Worm (Caenorhabditis elegans) whole organism, young adult: Measurements from ENCODE around the gene Y64G10A.7.
A peak's percentile ranks its signal among the peaks of the same experiment; 100 is the strongest.
"Not testable (repeated sequence)": the region's sequence is repeated elsewhere in the genome, so short reads cannot be mapped to it uniquely, and the experiment has no call there.

Source experiments
- F22D6.2 ChIP-seq: sonication (generic microtip); optimal IDR thresholded peaks from 2 replicates; lab custom pipeline; 2016; ENCODE audit warnings: mild to moderate bottlenecking, missing genetic modification characterization, missing compliant biosample characterization
- F37B4.10 ChIP-seq: fragments of 200-800 bp; sonication (Bioruptor generic); IDR thresholded peaks from 2 replicates; pipeline ENCODE4 v1.3.6; 2022; ENCODE audit warnings: missing genetic modification characterization, missing compliant biosample characterization
- F52B5.7 ChIP-seq: sonication (generic microtip); optimal IDR thresholded peaks from 2 replicates; lab custom pipeline; 2016; ENCODE audit warnings: mild to moderate bottlenecking, missing genetic modification characterization, missing compliant biosample characterization
- T26A5.8 ChIP-seq: sonication (generic microtip); optimal IDR thresholded peaks from 2 replicates; lab custom pipeline; 2016; ENCODE audit warnings: missing genetic modification characterization, missing compliant biosample characterization
- Y53F4B.3 ChIP-seq: fragments of 200-800 bp; sonication (Bioruptor generic); IDR thresholded peaks from 2 replicates; pipeline ENCODE4 v1.3.6; 2022; ENCODE audit warnings: missing genetic modification reagents, missing genetic modification characterization, missing compliant biosample characterization
- Y56A3A.18 ChIP-seq: fragments of 200-800 bp; sonication (Bioruptor generic); IDR thresholded peaks from 2 replicates; pipeline ENCODE4 v1.3.6; 2022; ENCODE audit warnings: missing genetic modification reagents, missing genetic modification characterization, missing compliant biosample characterization
- Y67H2A.10 ChIP-seq: fragments of 200-800 bp; sonication (Bioruptor generic); conservative IDR thresholded peaks from 2 replicates; pipeline ENCODE4 v1.3.6; 2022; ENCODE audit warnings: missing genetic modification reagents, missing genetic modification characterization, missing compliant biosample characterization
- Y79H2A.3 ChIP-seq: fragments of 200-800 bp; sonication (Bioruptor generic); conservative IDR thresholded peaks from 2 replicates; pipeline ENCODE4 v1.3.6; 2022; ENCODE audit warnings: missing genetic modification reagents, missing genetic modification characterization, missing compliant biosample characterization
- aptf-2 ChIP-seq: fragments of 200-800 bp; sonication (Bioruptor generic); conservative IDR thresholded peaks from 2 replicates; pipeline ENCODE4 v1.3.6; 2022; ENCODE audit warnings: missing genetic modification reagents, missing genetic modification characterization, missing compliant biosample characterization
- attf-5 ChIP-seq: fragments of 200-800 bp; sonication (Bioruptor generic); optimal IDR thresholded peaks from 2 replicates; lab custom pipeline; 2018; ENCODE audit warnings: mild to moderate bottlenecking, missing genetic modification characterization, missing compliant biosample characterization
- attf-6 ChIP-seq: fragments of 200-800 bp; sonication (Bioruptor generic); IDR thresholded peaks from 2 replicates; pipeline ENCODE4 v1.3.6; 2022; ENCODE audit warnings: missing genetic modification reagents, missing genetic modification characterization, missing compliant biosample characterization
- bed-1 ChIP-seq: fragments of 200-800 bp; sonication (Bioruptor generic); IDR thresholded peaks from 2 replicates; pipeline ENCODE4 v1.3.6; 2022; ENCODE audit warnings: missing genetic modification reagents, missing genetic modification characterization, missing compliant biosample characterization
- egl-18 ChIP-seq: fragments of 200-800 bp; sonication (Bioruptor generic); IDR thresholded peaks from 2 replicates; pipeline ENCODE4 v1.3.6; 2022; ENCODE audit warnings: missing genetic modification reagents, missing genetic modification characterization, missing compliant biosample characterization
- egl-44 ChIP-seq: fragments of 200-800 bp; sonication (Bioruptor generic); IDR thresholded peaks from 2 replicates; pipeline ENCODE4 v1.3.6; 2022; ENCODE audit warnings: missing genetic modification reagents, missing genetic modification characterization, missing compliant biosample characterization
- hlh-12 ChIP-seq: sonication (generic microtip); optimal IDR thresholded peaks from 2 replicates; lab custom pipeline; 2016; ENCODE audit warnings: missing genetic modification characterization, missing compliant biosample characterization
- lin-40 ChIP-seq: sonication (generic microtip); optimal IDR thresholded peaks from 2 replicates; lab custom pipeline; 2016; ENCODE audit warnings: missing genetic modification characterization, mild to moderate bottlenecking, missing compliant biosample characterization, missing genotype, missing genetic modification reagents
- madf-10 ChIP-seq: sonication (generic microtip); optimal IDR thresholded peaks from 2 replicates; lab custom pipeline; 2016; ENCODE audit warnings: mild to moderate bottlenecking, missing genetic modification characterization, missing compliant biosample characterization
- mes-4 ChIP-seq: sonication (generic microtip); optimal IDR thresholded peaks from 2 replicates; lab custom pipeline; 2016; ENCODE audit warnings: missing genotype, missing genetic modification characterization, missing compliant biosample characterization
- mxl-1 ChIP-seq: sonication (generic microtip); optimal IDR thresholded peaks from 2 replicates; lab custom pipeline; 2016; ENCODE audit warnings: missing genetic modification characterization, missing compliant biosample characterization
- nfya-2 ChIP-seq: fragments of 200-800 bp; sonication (Bioruptor generic); IDR thresholded peaks from 2 replicates; pipeline ENCODE4 v1.3.6; 2022; ENCODE audit warnings: missing genetic modification reagents, missing genetic modification characterization, missing compliant biosample characterization
- nhr-179 ChIP-seq: sonication (generic microtip); optimal IDR thresholded peaks from 2 replicates; lab custom pipeline; 2016; ENCODE audit warnings: mild to moderate bottlenecking, missing genetic modification characterization, missing compliant biosample characterization
- nhr-90 ChIP-seq: sonication (generic microtip); optimal IDR thresholded peaks from 2 replicates; lab custom pipeline; 2016; ENCODE audit warnings: missing genotype, mild to moderate bottlenecking, missing genetic modification characterization, missing compliant biosample characterization
- pha-4 ChIP-seq: fragments of 150-350 bp; sonication (generic microtip); optimal IDR thresholded peaks from 2 replicates; lab custom pipeline; 2014; ENCODE audit warnings: missing biosample characterization, missing genetic modification reagents, missing genetic modification characterization
- rec-8 ChIP-seq, 2 experiments: sonication (generic microtip); optimal IDR thresholded peaks; 2 replicates each; lab custom pipeline; 2016; ENCODE audit warnings: mild to moderate bottlenecking in 2 of 2, missing genetic modification characterization in 2 of 2, missing genetic modification reagents in 2 of 2, missing genotype in 2 of 2, missing biosample characterization in 1 of 2, missing compliant biosample characterization in 1 of 2, moderate library complexity in 1 of 2
- sea-2 ChIP-seq: fragments of 200-800 bp; sonication (Bioruptor generic); IDR thresholded peaks from 2 replicates; pipeline ENCODE4 v1.3.6; 2022; ENCODE audit warnings: missing genetic modification characterization, missing compliant biosample characterization
- snpc-1.1 ChIP-seq: sonication (generic microtip); optimal IDR thresholded peaks from 2 replicates; lab custom pipeline; 2017; ENCODE audit warnings: missing genetic modification characterization, mild to moderate bottlenecking, missing compliant biosample characterization, antibody characterized with exemption, moderate library complexity, missing genotype, missing genetic modification reagents; ENCODE audit not compliant: insufficient read depth
- snpc-1.3 ChIP-seq: sonication (generic microtip); optimal IDR thresholded peaks from 2 replicates; lab custom pipeline; 2017; ENCODE audit warnings: missing genetic modification characterization, mild to moderate bottlenecking, missing compliant biosample characterization, antibody characterized with exemption, moderate library complexity, missing genotype, missing genetic modification reagents; ENCODE audit not compliant: insufficient read depth
- snpc-4 ChIP-seq, 5 experiments: fragments of 150-350 bp in 1 of 5; sonication (generic microtip) in 4 of 5; optimal IDR thresholded peaks; 2 replicates each; lab custom pipeline; 2014 to 2018; ENCODE audit warnings: missing genetic modification characterization in 5 of 5, missing biosample characterization in 3 of 5, antibody characterized with exemption in 2 of 5, mild to moderate bottlenecking in 2 of 5, missing compliant biosample characterization in 2 of 5, missing genotype in 2 of 5, moderate library complexity in 2 of 5, missing genetic modification reagents in 1 of 5
- tlf-1 ChIP-seq: fragments of 200-800 bp; sonication (Bioruptor generic); optimal IDR thresholded peaks from 2 replicates; lab custom pipeline; 2018; ENCODE audit warnings: mild to moderate bottlenecking, missing genetic modification characterization, missing compliant biosample characterization
- unc-62 ChIP-seq: fragments of 150-350 bp; optimal IDR thresholded peaks from 2 replicates; lab custom pipeline; 2014; ENCODE audit warnings: missing biosample characterization, missing genetic modification reagents, missing genetic modification characterization
- zim-3 ChIP-seq: sonication (generic microtip); optimal IDR thresholded peaks from 2 replicates; lab custom pipeline; 2017; ENCODE audit warnings: mild to moderate bottlenecking, missing genetic modification characterization, moderate library complexity, missing compliant biosample characterization

Y64G10A.7 gene

DNA sequence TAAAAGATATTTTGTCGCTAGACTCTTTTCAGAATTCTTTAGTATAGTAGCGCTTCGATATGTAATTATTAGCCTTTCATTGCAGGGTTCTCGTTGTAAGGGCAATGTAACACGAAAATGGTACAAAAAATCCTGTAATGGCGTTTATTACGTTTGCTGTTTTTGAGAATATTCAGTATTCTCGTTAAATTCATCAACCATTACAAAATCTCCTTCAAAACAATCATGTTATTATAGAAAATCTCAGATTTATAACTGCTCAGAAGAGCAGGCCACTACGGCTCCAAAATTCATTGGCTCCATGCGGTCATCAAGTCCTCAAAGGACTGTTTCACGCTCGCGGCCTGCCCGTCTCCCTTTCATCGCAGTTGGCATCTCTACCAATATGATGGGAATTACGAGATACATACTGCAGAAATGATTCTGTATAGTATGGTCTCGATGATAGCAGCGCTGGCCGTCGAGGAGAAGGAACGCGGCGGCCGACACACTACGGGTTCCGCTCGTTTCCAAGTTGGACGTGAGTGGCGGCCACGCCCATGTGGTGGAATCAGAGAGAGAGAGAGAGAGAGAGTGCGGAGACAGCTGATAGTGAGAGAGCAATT lies 35.1 kb downstream of the Y64G10A.7 start (continued):
- 0 out of 2 replicates have a peak, but pooled peaks have one; percentile 66 for TF ChIP-seq nfya-2
- TF ChIP-seq Y67H2A.10, result no peak
- TF ChIP-seq lin-40, result no peak
- no peak for TF ChIP-seq F37B4.10 (GFP tag; lab: Robert Waterston, UW)
- 0 out of 2 replicates have a peak, but pooled peaks have one; percentile 27 for TF ChIP-seq egl-18
- peak; percentile 34 for TF ChIP-seq T26A5.8
- peak in 1 of 2 experiments; percentile 7 for TF ChIP-seq rec-8 (tag; optimal IDR thresholded peaks at IDR 0.05; lab: Kevin White, UChicago)
- peak; percentile 25 for TF ChIP-seq zim-3 (tag; lab: Kevin White, UChicago)
- no peak for TF ChIP-seq Y79H2A.3 (GFP tag; lab: Robert Waterston, UW)
- no peak; the same call in 1 of the 2 replicates for TF ChIP-seq egl-44
- TF ChIP-seq Y56A3A.18 (GFP tag; lab: Robert Waterston, UW), result peak; percentile 96
- TF ChIP-seq mxl-1 (tag; lab: Kevin White, UChicago), result no peak
- no peak for TF ChIP-seq sea-2 (GFP tag; lab: Robert Waterston, UW)
- TF ChIP-seq unc-62 (GFP tag; lab: Kevin White, UChicago), result no peak
- peak; percentile 100 for TF ChIP-seq attf-6
- TF ChIP-seq tlf-1, result peak; percentile 65
- TF ChIP-seq Y53F4B.3 (GFP tag; lab: Robert Waterston, UW), result peak; percentile 67
- TF ChIP-seq madf-10 (tag; lab: Kevin White, UChicago), result peak; percentile 65

DNA sequence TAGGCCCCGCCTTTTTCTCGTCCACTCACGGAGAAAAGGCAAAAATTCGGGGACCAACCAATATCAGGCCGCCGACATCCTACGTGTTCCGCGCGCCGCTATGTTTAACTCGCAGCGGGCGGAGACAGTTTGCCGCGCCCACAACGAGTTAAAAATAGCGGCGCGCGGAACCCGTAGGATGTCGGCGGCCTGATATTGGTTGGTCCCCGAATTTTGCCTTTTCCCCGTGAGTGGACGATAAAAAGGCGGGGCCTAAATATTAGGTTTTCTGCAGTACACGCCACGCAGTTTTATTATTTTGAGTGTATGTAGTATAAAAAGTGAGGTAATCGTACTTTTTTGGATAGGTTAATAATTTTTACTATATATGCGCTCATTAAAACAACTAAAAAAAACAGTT lies 36.6 kb downstream of the Y64G10A.7 start:
- TF ChIP-seq attf-6, result peak; percentile 80; the same call in 1 of the 2 replicates
- TF ChIP-seq snpc-1.1 (tag; lab: Kevin White, UChicago), result peak; percentile 39
- TF ChIP-seq snpc-4 (GFP tag; optimal IDR thresholded peaks at IDR 0.05; lab: Kevin White, UChicago), result not testable (repeated sequence)
- peak in 3 of 4 experiments; percentile 31 to 95 (median 55) for TF ChIP-seq snpc-4 (tag; optimal IDR thresholded peaks at IDR 0.05; lab: Kevin White, UChicago)

DNA sequence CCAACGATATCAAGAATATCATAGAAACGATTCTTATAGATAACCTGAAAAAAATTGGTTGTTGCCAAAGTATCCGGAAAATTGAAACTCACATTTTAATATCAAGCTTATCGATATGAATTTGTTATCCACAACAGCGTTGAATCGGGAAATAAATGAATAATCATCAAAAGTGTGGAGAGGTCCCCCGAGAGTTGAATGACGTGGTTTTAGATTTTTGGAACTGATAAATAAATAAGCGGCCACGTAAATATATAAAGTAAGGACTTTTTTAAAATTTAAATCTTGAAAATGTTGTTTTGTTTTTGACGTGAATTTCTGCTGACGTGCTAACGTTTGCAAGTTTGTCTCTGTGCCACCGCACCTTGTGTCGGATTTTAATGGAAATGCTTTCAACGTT lies 42.7 kb downstream of the Y64G10A.7 start, which contains the start of gene Y67A10A.3:
Y67A10A.3 (minus strand) TSS at position 101 of the 400 bp plus-strand sequence.
- no peak for TF ChIP-seq rec-8 (tag; optimal IDR thresholded peaks at IDR 0.05; lab: Kevin White, UChicago)
- no peak for TF ChIP-seq attf-6

DNA sequence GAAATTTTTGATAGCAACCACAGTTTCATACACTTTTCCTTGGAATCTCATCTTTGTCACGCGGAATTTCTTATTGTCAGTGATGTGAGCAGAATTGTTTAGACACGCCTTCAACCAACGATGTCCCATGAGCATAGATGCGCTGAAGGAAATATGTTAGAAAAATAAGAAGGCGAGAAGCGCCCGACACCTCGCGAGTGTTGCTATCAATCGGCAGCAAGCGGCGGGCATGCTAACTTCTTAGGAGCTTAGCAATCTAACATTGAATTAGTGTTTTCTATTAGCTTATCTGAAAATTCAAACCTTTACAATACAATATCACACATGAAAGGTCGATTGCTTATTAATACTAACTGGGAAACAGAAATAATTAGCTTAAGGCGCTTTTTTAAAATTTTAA lies 44.1 kb downstream of the Y64G10A.7 start:
- TF ChIP-seq snpc-4 (GFP tag; optimal IDR thresholded peaks at IDR 0.05; lab: Kevin White, UChicago) (no peak), snpc-4 (tag; optimal IDR thresholded peaks at IDR 0.05; lab: Kevin White, UChicago) (peak in 2 of 4 experiments; percentile 58 to 61), bed-1 (GFP tag; lab: Robert Waterston, UW) (no peak), attf-5 (GFP tag; lab: Kevin White, UChicago) (no peak)

DNA sequence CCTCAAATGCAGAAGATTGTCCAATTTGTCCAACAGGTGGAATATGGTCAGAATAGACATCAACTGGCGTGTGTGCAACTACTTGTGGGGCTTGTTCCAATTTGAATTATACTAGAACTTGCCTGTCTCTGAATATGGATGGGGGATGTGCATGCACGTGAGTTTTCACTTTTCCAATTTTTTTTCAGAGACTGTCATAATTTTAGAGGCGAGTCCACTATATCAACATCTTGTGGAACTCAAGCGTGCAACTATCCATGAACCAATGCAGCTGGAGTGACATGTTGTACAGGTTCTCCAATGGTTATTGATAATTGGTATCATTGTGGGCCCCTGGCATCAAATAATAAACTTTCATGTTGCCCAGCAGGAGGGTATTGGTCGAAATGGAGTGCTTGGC lies 46.1 kb downstream of the Y64G10A.7 start, which contains the start of gene Y67A10A.2:
Y67A10A.2 (plus strand) TSS at position 301 of the 400 bp plus-strand sequence.
- TF ChIP-seq Y79H2A.3 (GFP tag; lab: Robert Waterston, UW) (no peak), egl-44 (no peak), snpc-4 (GFP tag; optimal IDR thresholded peaks at IDR 0.05; lab: Kevin White, UChicago) (no peak), snpc-4 (tag; optimal IDR thresholded peaks at IDR 0.05; lab: Kevin White, UChicago) (no peak), aptf-2 (no peak), nhr-179 (tag; lab: Kevin White, UChicago) (no peak), nhr-90 (no peak), attf-6 (no peak), F37B4.10 (GFP tag; lab: Robert Waterston, UW) (no peak), pha-4 (tag; lab: Kevin White, UChicago) (no peak), hlh-12 (no peak), snpc-1.1 (tag; lab: Kevin White, UChicago) (no peak), F22D6.2 (tag; lab: Kevin White, UChicago) (no peak), mes-4 (tag; lab: Kevin White, UChicago) (no peak), F52B5.7 (no peak), snpc-1.3 (tag; lab: Kevin White, UChicago) (no peak)
